Worm (Caenorhabditis elegans): ENCODE results near the gene fbxb-16.

DNA sequence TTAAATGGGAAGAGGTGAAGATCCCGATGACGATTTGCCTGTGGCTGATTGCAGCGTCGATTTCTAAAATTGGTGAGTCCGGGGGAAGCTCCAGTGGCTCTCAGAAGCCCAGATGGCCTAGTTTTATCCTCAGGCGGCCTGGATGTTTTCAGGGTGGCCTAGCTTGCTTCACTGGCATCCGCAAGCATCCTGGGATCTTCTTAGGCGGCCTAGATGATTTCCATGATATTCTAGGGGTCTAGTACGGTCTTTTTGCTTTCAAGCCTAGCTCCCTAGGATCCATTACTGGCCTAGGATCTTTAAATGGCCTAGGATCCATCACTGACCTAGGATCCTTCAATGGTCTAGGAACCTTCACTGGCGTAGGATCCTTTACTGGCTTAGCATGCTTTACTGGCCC is 19.3 kb upstream of the fbxb-16 start:
- TF ChIP-seq skn-1 (tag; optimal IDR thresholded peaks at IDR 0.05) (no peak), nhr-11 (tag; optimal IDR thresholded peaks at IDR 0.05) (no peak), elt-3 (tag; optimal IDR thresholded peaks at IDR 0.05) (no peak), nhr-25 (tag; optimal IDR thresholded peaks at IDR 0.05) (no peak), pha-4 (tag; optimal IDR thresholded peaks at IDR 0.05) (no peak), elt-1 (tag; optimal IDR thresholded peaks at IDR 0.05) (no peak), ZK546.5 (tag; optimal IDR thresholded peaks at IDR 0.05) (no peak), unc-62 (GFP tag; optimal IDR thresholded peaks at IDR 0.05) (no peak), nhr-77 (tag; optimal IDR thresholded peaks at IDR 0.05) (no peak), ztf-4 (tag; optimal IDR thresholded peaks at IDR 0.05) (no peak), fos-1 (tag; optimal IDR thresholded peaks at IDR 0.05) (no peak), ama-1 (optimal IDR thresholded peaks at IDR 0.05) (no peak)

Measured in whole organism, L3 larva.